Fruit fly (Drosophila melanogaster) whole organism, prepupa: ENCODE measurements around the gene CG13385.
A peak's percentile ranks its signal among the peaks of the same experiment; 100 is the strongest.

Experiments used
- CG10631 ChIP-seq: fragments of 200-800 bp; sonication (Bioruptor generic); optimal IDR thresholded peaks from 2 replicates; lab custom pipeline; 2016; ENCODE audit warnings: missing biosample characterization, missing genetic modification characterization
- CG10669 ChIP-seq: fragments of 200-800 bp; sonication (Bioruptor generic); optimal IDR thresholded peaks from 3 replicates; lab custom pipeline; 2018; ENCODE audit warnings: missing biosample characterization, mild to moderate bottlenecking, missing genetic modification characterization, moderate library complexity
- CG11294 ChIP-seq: fragments of 200-800 bp; sonication (Bioruptor generic); IDR thresholded peaks from 2 replicates; pipeline ENCODE4 v1.3.6; 2022; ENCODE audit warnings: missing biosample characterization, missing genetic modification characterization
- CG11762 ChIP-seq: fragments of 200-800 bp; sonication (Bioruptor generic); optimal IDR thresholded peaks from 3 replicates; lab custom pipeline; 2016; ENCODE audit warnings: missing biosample characterization, missing genetic modification characterization; ENCODE audit not compliant: insufficient read depth
- CG11902 ChIP-seq: fragments of 200-800 bp; sonication (Bioruptor generic); optimal IDR thresholded peaks from 3 replicates; lab custom pipeline; 2016; ENCODE audit warnings: missing biosample characterization, missing genetic modification characterization
- CG1621 ChIP-seq: fragments of 200-800 bp; sonication (Bioruptor generic); optimal IDR thresholded peaks from 3 replicates; lab custom pipeline; 2018; ENCODE audit warnings: missing biosample characterization, mild to moderate bottlenecking, missing genetic modification characterization
- CG16779 ChIP-seq: fragments of 200-800 bp; sonication (Bioruptor generic); optimal IDR thresholded peaks from 3 replicates; lab custom pipeline; 2017; ENCODE audit warnings: missing biosample characterization, mild to moderate bottlenecking, missing genetic modification characterization
- CG32006 ChIP-seq: fragments of 200-800 bp; sonication (Bioruptor generic); optimal IDR thresholded peaks from 3 replicates; lab custom pipeline; 2017; ENCODE audit warnings: missing biosample characterization, mild to moderate bottlenecking, missing genetic modification characterization
- CG3919 ChIP-seq: fragments of 200-800 bp; sonication (Bioruptor generic); optimal IDR thresholded peaks from 3 replicates; lab custom pipeline; 2016; ENCODE audit warnings: missing biosample characterization, missing genetic modification characterization
- CG4318 ChIP-seq: fragments of 200-800 bp; sonication (Bioruptor generic); optimal IDR thresholded peaks from 3 replicates; lab custom pipeline; 2017; ENCODE audit warnings: missing biosample characterization, mild to moderate bottlenecking, missing genetic modification characterization
- CG6163 ChIP-seq: fragments of 200-800 bp; sonication (Bioruptor generic); IDR thresholded peaks from 3 replicates; pipeline ENCODE4 v1.3.6; 2022; ENCODE audit warnings: missing biosample characterization, missing genetic modification characterization
- CG6276 ChIP-seq: fragments of 200-800 bp; sonication (Bioruptor generic); optimal IDR thresholded peaks from 2 replicates; lab custom pipeline; 2017; ENCODE audit warnings: missing biosample characterization, mild to moderate bottlenecking, missing genetic modification characterization
- CG6792 ChIP-seq: fragments of 200-800 bp; sonication (Bioruptor generic); optimal IDR thresholded peaks from 3 replicates; lab custom pipeline; 2016; ENCODE audit warnings: missing biosample characterization, missing genetic modification characterization
- CG6808 ChIP-seq: fragments of 200-800 bp; sonication (Bioruptor generic); optimal IDR thresholded peaks from 3 replicates; lab custom pipeline; 2017; ENCODE audit warnings: missing biosample characterization, missing genetic modification characterization, mild to moderate bottlenecking, moderate library complexity, missing genetic modification reagents
- CG8632 ChIP-seq: fragments of 200-800 bp; sonication (Bioruptor generic); optimal IDR thresholded peaks from 3 replicates; lab custom pipeline; 2016; ENCODE audit warnings: missing biosample characterization, missing genetic modification characterization
- CG9139 ChIP-seq: fragments of 200-800 bp; sonication (Bioruptor generic); optimal IDR thresholded peaks from 3 replicates; lab custom pipeline; 2017; ENCODE audit warnings: missing biosample characterization, mild to moderate bottlenecking, missing genetic modification characterization
- Eip75B ChIP-seq: fragments of 200-800 bp; sonication (Bioruptor generic); optimal IDR thresholded peaks from 3 replicates; lab custom pipeline; 2016; ENCODE audit warnings: missing biosample characterization, missing genetic modification characterization
- Eip78C ChIP-seq: fragments of 200-800 bp; sonication (Bioruptor generic); peaks from one replicate; lab custom pipeline; 2016; ENCODE audit warnings: missing biosample characterization, missing genetic modification characterization
- Eip93F ChIP-seq: fragments of 200-800 bp; sonication (Bioruptor generic); optimal IDR thresholded peaks from 2 replicates; lab custom pipeline; 2016; ENCODE audit warnings: missing biosample characterization, mild to moderate bottlenecking, missing genetic modification characterization
- Ets96B ChIP-seq: fragments of 200-800 bp; optimal IDR thresholded peaks from 2 replicates; lab custom pipeline; 2019; ENCODE audit warnings: missing biosample characterization, mild to moderate bottlenecking, missing genetic modification characterization, moderate library complexity
- Hr38 ChIP-seq: sonication (Bioruptor generic); optimal IDR thresholded peaks from 2 replicates; lab custom pipeline; 2016; ENCODE audit warnings: missing biosample characterization, missing genetic modification characterization
- Hr4 ChIP-seq: fragments of 200-800 bp; sonication (Bioruptor generic); optimal IDR thresholded peaks from 3 replicates; lab custom pipeline; 2016; ENCODE audit warnings: missing biosample characterization, missing genetic modification characterization
- Met ChIP-seq: fragments of 200-800 bp; sonication (Bioruptor generic); optimal IDR thresholded peaks from 3 replicates; lab custom pipeline; 2016; ENCODE audit warnings: missing biosample characterization, missing genetic modification characterization
- Sox102F ChIP-seq: fragments of 200-800 bp; sonication (Bioruptor generic); optimal IDR thresholded peaks from 2 replicates; lab custom pipeline; 2016; ENCODE audit warnings: missing biosample characterization, mild to moderate bottlenecking, missing genetic modification characterization
- Sox14 ChIP-seq: fragments of 200-800 bp; sonication (Bioruptor generic); optimal IDR thresholded peaks from 3 replicates; lab custom pipeline; 2016; ENCODE audit warnings: missing biosample characterization, missing genetic modification characterization
- Sox15 ChIP-seq: fragments of 200-800 bp; sonication (Bioruptor generic); optimal IDR thresholded peaks from 3 replicates; lab custom pipeline; 2016; ENCODE audit warnings: missing biosample characterization, missing genetic modification characterization
- acj6 ChIP-seq: fragments of 200-800 bp; sonication (Bioruptor generic); optimal IDR thresholded peaks from 3 replicates; lab custom pipeline; 2016; ENCODE audit warnings: missing biosample characterization, missing genetic modification characterization
- dsx ChIP-seq: fragments of 200-800 bp; optimal IDR thresholded peaks from 3 replicates; lab custom pipeline; 2019; ENCODE audit warnings: missing biosample characterization, mild to moderate bottlenecking, missing genetic modification characterization, moderate library complexity; ENCODE audit not compliant: poor library complexity, severe bottlenecking
- eg ChIP-seq: fragments of 200-800 bp; sonication (Bioruptor generic); IDR thresholded peaks from 3 replicates; pipeline ENCODE4 v1.3.6; 2022; ENCODE audit warnings: missing biosample characterization, missing genetic modification characterization
- esn ChIP-seq: fragments of 200-800 bp; sonication (Bioruptor generic); optimal IDR thresholded peaks from 2 replicates; lab custom pipeline; 2016; ENCODE audit warnings: missing biosample characterization, mild to moderate bottlenecking, missing genetic modification characterization, moderate library complexity
- fd85E ChIP-seq: fragments of 200-800 bp; sonication (Bioruptor generic); optimal IDR thresholded peaks from 3 replicates; lab custom pipeline; 2016; ENCODE audit warnings: missing biosample characterization, missing genetic modification characterization
- fkh ChIP-seq: fragments of 200-800 bp; sonication (Bioruptor generic); optimal IDR thresholded peaks from 3 replicates; lab custom pipeline; 2017; ENCODE audit warnings: missing biosample characterization, mild to moderate bottlenecking, missing genetic modification characterization, moderate library complexity
- net ChIP-seq: fragments of 200-800 bp; sonication (Bioruptor generic); optimal IDR thresholded peaks from 3 replicates; lab custom pipeline; 2016; ENCODE audit warnings: missing biosample characterization, missing genetic modification characterization
- pdm3 ChIP-seq: fragments of 200-800 bp; sonication (Bioruptor generic); optimal IDR thresholded peaks from 3 replicates; lab custom pipeline; 2016; ENCODE audit warnings: missing biosample characterization, missing genetic modification characterization
- salr ChIP-seq, 2 experiments: fragments of 200-800 bp; sonication (Bioruptor generic); optimal IDR thresholded peaks; 3 replicates each; lab custom pipeline; 2016 to 2018; ENCODE audit warnings: missing biosample characterization in 2 of 2, missing genetic modification characterization in 2 of 2, mild to moderate bottlenecking in 1 of 2
- spab ChIP-seq: fragments of 200-800 bp; sonication (Bioruptor generic); optimal IDR thresholded peaks from 2 replicates; lab custom pipeline; 2017; ENCODE audit warnings: missing biosample characterization, mild to moderate bottlenecking, missing genetic modification characterization, missing genetic modification reagents
- ss ChIP-seq, 2 experiments: fragments of 200-800 bp; sonication (Bioruptor generic); optimal IDR thresholded peaks; 2 replicates in 1 of 2; 3 replicates in 1 of 2; lab custom pipeline; 2017 to 2018; ENCODE audit warnings: mild to moderate bottlenecking in 2 of 2, missing biosample characterization in 2 of 2, missing genetic modification characterization in 2 of 2, moderate library complexity in 1 of 2
- svp ChIP-seq: fragments of 200-800 bp; sonication (Bioruptor generic); peaks from one replicate; lab custom pipeline; 2016; ENCODE audit warnings: missing biosample characterization, missing genetic modification characterization
- topi ChIP-seq: fragments of 200-800 bp; sonication (Bioruptor generic); optimal IDR thresholded peaks from 3 replicates; lab custom pipeline; 2016; ENCODE audit warnings: missing biosample characterization, missing genetic modification characterization
- vri ChIP-seq: fragments of 200-800 bp; sonication (Bioruptor generic); optimal IDR thresholded peaks from 3 replicates; lab custom pipeline; 2016; ENCODE audit warnings: missing biosample characterization, mild to moderate bottlenecking, missing genetic modification characterization

Gene CG13385

dm6 chr2L:8423047-8423446, 26.6 kb downstream of the CG13385 start:
- TF ChIP-seq dsx (GFP tag; lab: Kevin White, UChicago) (peak; percentile 46), net (GFP tag; lab: Kevin White, UChicago) (no peak), Eip78C (GFP tag; lab: Kevin White, UChicago) (peak; percentile 49)

- TF ChIP-seq CG9139 (GFP tag; lab: Kevin White, UChicago): no peak
- TF ChIP-seq fkh (GFP tag; lab: Kevin White, UChicago): peak; percentile 23
- peak; percentile 40 for TF ChIP-seq Met (GFP tag; lab: Kevin White, UChicago)
- no peak for TF ChIP-seq spab (GFP tag; lab: Kevin White, UChicago)
- no peak for TF ChIP-seq Hr38 (GFP tag; lab: Kevin White, UChicago)
- TF ChIP-seq fd85E: no peak
- TF ChIP-seq Eip78C (GFP tag; lab: Kevin White, UChicago): peak; percentile 54
- no peak for TF ChIP-seq topi (GFP tag; lab: Kevin White, UChicago)
- no peak for TF ChIP-seq CG1621
- no peak for TF ChIP-seq CG32006 (GFP tag; lab: Kevin White, UChicago)
- TF ChIP-seq CG6276: no peak
- TF ChIP-seq CG6792 (GFP tag; lab: Kevin White, UChicago): no peak
- TF ChIP-seq CG8632 (GFP tag; lab: Kevin White, UChicago): no peak
- peak; percentile 3 for TF ChIP-seq Hr4 (GFP tag; lab: Kevin White, UChicago)
- TF ChIP-seq acj6 (GFP tag; lab: Kevin White, UChicago): peak; percentile 6
- TF ChIP-seq Sox102F (GFP tag; lab: Kevin White, UChicago): peak; percentile 57
- TF ChIP-seq Ets96B: peak; percentile 20
- TF ChIP-seq CG6808 (GFP tag; lab: Kevin White, UChicago): peak; percentile 58
- peak; percentile 7 for TF ChIP-seq CG3919 (GFP tag; lab: Kevin White, UChicago)
- peak; percentile 24 for TF ChIP-seq CG10631
- TF ChIP-seq Eip93F (GFP tag; lab: Kevin White, UChicago): no peak
- TF ChIP-seq CG11762: no peak
- no peak for TF ChIP-seq salr (GFP tag; optimal IDR thresholded peaks at IDR 0.05; lab: Kevin White, UChicago)
- TF ChIP-seq esn (GFP tag; lab: Kevin White, UChicago): peak; percentile 35
- no peak for TF ChIP-seq pdm3 (GFP tag; lab: Kevin White, UChicago)
- TF ChIP-seq ss (GFP tag; optimal IDR thresholded peaks at IDR 0.05; lab: Kevin White, UChicago): peak in 1 of 2 experiments; percentile 33
- TF ChIP-seq eg (GFP tag; lab: Robert Waterston, UW): no peak
- peak; percentile 53 for TF ChIP-seq svp (GFP tag; lab: Kevin White, UChicago)
- TF ChIP-seq CG10669 (GFP tag; lab: Kevin White, UChicago): peak; percentile 36
- TF ChIP-seq, all 60 proteins: peak for 14
These were observed 27.1 kb downstream of the CG13385 start for dm6 chr2L:8423460-8424089.

dm6 chr2L:8424090-8424470, 27.6 kb downstream of the CG13385 start:
- TF ChIP-seq CG11902 (GFP tag; lab: Kevin White, UChicago) (no peak), ss (GFP tag; optimal IDR thresholded peaks at IDR 0.05; lab: Kevin White, UChicago) (peak in 1 of 2 experiments; percentile 40), spab (GFP tag; lab: Kevin White, UChicago) (no peak), CG11294 (GFP tag; lab: Robert Waterston, UW) (no peak), Sox14 (GFP tag; lab: Kevin White, UChicago) (peak; percentile 80), CG16779 (tag; lab: Kevin White, UChicago) (no peak), CG4318 (GFP tag; lab: Kevin White, UChicago) (no peak), svp (GFP tag; lab: Kevin White, UChicago) (peak; percentile 81), CG32006 (GFP tag; lab: Kevin White, UChicago) (no peak), fd85E (no peak), dsx (GFP tag; lab: Kevin White, UChicago) (no peak), salr (GFP tag; optimal IDR thresholded peaks at IDR 0.05; lab: Kevin White, UChicago) (no peak), Sox15 (GFP tag; lab: Kevin White, UChicago) (no peak), Eip75B (no peak), CG6163 (peak; percentile 37; the same call in 1 of the 3 replicates), vri (GFP tag; lab: Kevin White, UChicago) (peak; percentile 6)
- TF ChIP-seq, all 60 proteins: peak for 5
